Worm (Caenorhabditis elegans): Measurements from ENCODE around the gene map-1.

map-1 gene

ce11 chrIV:3709200-3709599 is 22.5 kb upstream of the map-1 start, which contains the start of gene Y37E11AL.1:
Y37E11AL.1 (plus strand) TSS chrIV:3709500.
- TF ChIP-seq egl-27 (tag; optimal IDR thresholded peaks at IDR 0.05) (no peak), ztf-11 (tag; optimal IDR thresholded peaks at IDR 0.05) (no peak)

ce11 chrIV:3701892-3702291 is 15.2 kb upstream of the map-1 start, which contains the start of gene Y37E11AL.12:
Y37E11AL.12 (minus strand) TSS chrIV:3701992.
- no peak for TF ChIP-seq daf-12 (tag; optimal IDR thresholded peaks at IDR 0.05)
- no peak for TF ChIP-seq nhr-28 (tag; optimal IDR thresholded peaks at IDR 0.05)
- TF ChIP-seq nhr-77 (tag; optimal IDR thresholded peaks at IDR 0.05), result no peak
- no peak for TF ChIP-seq ceh-9 (tag; optimal IDR thresholded peaks at IDR 0.05)
- TF ChIP-seq nhr-11 (tag; optimal IDR thresholded peaks at IDR 0.05), result no peak
- no peak for TF ChIP-seq nhr-25 (tag; optimal IDR thresholded peaks at IDR 0.05)
- TF ChIP-seq aly-2 (tag; optimal IDR thresholded peaks at IDR 0.05), result no peak
- TF ChIP-seq nfya-1 (tag; optimal IDR thresholded peaks at IDR 0.05; ENCODE audit: insufficient read depth), result no peak

ce11 chrIV:3700554-3700953 is 13.9 kb upstream of the map-1 start, which contains the start of gene Y37E11AL.9:
Y37E11AL.9 (minus strand) TSS chrIV:3700654.
- TF ChIP-seq egl-5 (tag; optimal IDR thresholded peaks at IDR 0.05) (no peak), aly-2 (tag; optimal IDR thresholded peaks at IDR 0.05) (no peak), fos-1 (tag; optimal IDR thresholded peaks at IDR 0.05) (no peak), ztf-4 (tag; optimal IDR thresholded peaks at IDR 0.05) (no peak), daf-12 (tag; optimal IDR thresholded peaks at IDR 0.05) (no peak), elt-1 (tag; optimal IDR thresholded peaks at IDR 0.05) (no peak), jun-1 (tag; optimal IDR thresholded peaks at IDR 0.05) (no peak), mdl-1 (tag; optimal IDR thresholded peaks at IDR 0.05) (no peak), nhr-23 (tag; optimal IDR thresholded peaks at IDR 0.05) (no peak), nhr-76 (tag; optimal IDR thresholded peaks at IDR 0.05) (no peak)

- no peak for TF ChIP-seq nhr-12 (tag; optimal IDR thresholded peaks at IDR 0.05)
- TF ChIP-seq R02D3.7 (tag; optimal IDR thresholded peaks at IDR 0.05), result no peak
- no peak for TF ChIP-seq nhr-43 (tag; optimal IDR thresholded peaks at IDR 0.05; ENCODE audit: poor library complexity, severe bottlenecking)
- no peak for TF ChIP-seq pha-4 (tag; optimal IDR thresholded peaks at IDR 0.05)
- TF ChIP-seq nhr-67 (tag; optimal IDR thresholded peaks at IDR 0.05), result no peak
Measured at ce11 chrIV:3698201-3698600, 11.5 kb upstream of the map-1 start, which contains the start of gene Y37E11AL.2. Y37E11AL.2 (plus strand) TSS chrIV:3698501.

DNA sequence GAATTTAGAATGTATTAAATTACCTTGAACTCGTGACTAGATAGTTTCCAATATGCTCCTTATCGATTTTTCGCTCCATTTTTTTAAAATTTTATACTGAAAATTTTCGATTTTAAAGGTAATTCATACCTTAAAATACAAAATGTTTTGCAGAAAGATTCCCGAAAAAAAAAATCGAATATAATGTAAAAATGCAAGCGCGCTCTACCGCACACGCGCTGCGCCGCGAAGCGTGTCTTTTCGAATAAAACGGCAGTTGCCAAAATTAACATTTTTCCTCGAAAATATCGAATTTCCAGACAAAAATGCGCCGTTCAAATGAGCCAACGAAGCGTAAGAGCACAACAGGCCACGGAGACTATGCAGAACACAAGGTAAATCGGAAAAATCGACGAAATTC is 8.0 kb upstream of the map-1 start, which contains the start of the genes taf-6.2 and Y37E11AL.3:
Gene taf-6.2, minus strand, starts transcription at position 96 of the 400 bp plus-strand sequence.
Gene Y37E11AL.3, plus strand, starts transcription at position 298 of the 400 bp plus-strand sequence.
- TF ChIP-seq elt-2 (tag; optimal IDR thresholded peaks at IDR 0.05) (no peak), jun-1 (tag; optimal IDR thresholded peaks at IDR 0.05) (no peak), ztf-4 (tag; optimal IDR thresholded peaks at IDR 0.05) (no peak), egl-5 (tag; optimal IDR thresholded peaks at IDR 0.05) (peak; percentile 57), sea-2 (GFP tag; optimal IDR thresholded peaks at IDR 0.05) (no peak), elt-1 (tag; optimal IDR thresholded peaks at IDR 0.05) (no peak), lin-39 (tag; optimal IDR thresholded peaks at IDR 0.05) (peak; percentile 37), hmg-11 (tag; optimal IDR thresholded peaks at IDR 0.05) (peak; percentile 77), egl-27 (tag; optimal IDR thresholded peaks at IDR 0.05) (no peak), ceh-28 (tag; optimal IDR thresholded peaks at IDR 0.05) (peak; percentile 11), nfya-1 (tag; optimal IDR thresholded peaks at IDR 0.05; ENCODE audit: insufficient read depth) (peak; percentile 71), nhr-237 (tag; optimal IDR thresholded peaks at IDR 0.05) (no peak), ztf-11 (tag; optimal IDR thresholded peaks at IDR 0.05) (no peak), nhr-23 (tag; optimal IDR thresholded peaks at IDR 0.05) (peak; percentile 25), ceh-16 (tag; optimal IDR thresholded peaks at IDR 0.05) (no peak), unc-62 (GFP tag; optimal IDR thresholded peaks at IDR 0.05) (no peak), ZK546.5 (tag; optimal IDR thresholded peaks at IDR 0.05) (no peak), skn-1 (tag; optimal IDR thresholded peaks at IDR 0.05) (peak; percentile 10), zag-1 (tag; optimal IDR thresholded peaks at IDR 0.05) (no peak), pha-4 (tag; optimal IDR thresholded peaks at IDR 0.05) (no peak), fos-1 (tag; optimal IDR thresholded peaks at IDR 0.05) (no peak), ceh-82 (tag; optimal IDR thresholded peaks at IDR 0.05) (no peak), lin-15B (tag; optimal IDR thresholded peaks at IDR 0.05) (peak; percentile 79), nhr-67 (tag; optimal IDR thresholded peaks at IDR 0.05) (no peak)
